Worm (Caenorhabditis elegans): Measurements from ENCODE around the gene wdr-5.3.

DNA sequence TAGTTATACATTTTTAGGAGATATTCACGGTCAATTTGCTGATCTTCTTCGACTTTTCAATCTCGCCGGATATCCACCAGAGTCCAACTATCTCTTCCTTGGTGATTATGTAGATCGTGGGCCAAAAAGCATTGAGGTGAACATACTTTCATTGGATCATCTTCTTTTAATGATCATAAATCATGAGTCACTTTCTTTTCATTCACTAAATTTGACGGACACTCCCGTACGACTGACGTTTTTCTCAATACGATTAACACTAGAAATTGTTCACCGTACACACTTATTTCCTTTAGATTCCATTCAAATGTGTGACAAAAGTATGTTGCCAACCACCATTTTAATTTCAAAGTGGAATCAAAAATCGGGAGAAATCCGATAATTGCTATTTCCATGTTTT, 34.0 kb upstream of the wdr-5.3 start:
- TF ChIP-seq flt-1 (GFP tag; IDR thresholded peaks at IDR 0.05): no peak
- TF ChIP-seq ref-1 (GFP tag; conservative IDR thresholded peaks at IDR 0.05): no peak
- TF ChIP-seq tab-1 (GFP tag; IDR thresholded peaks at IDR 0.05): no peak
- TF ChIP-seq cog-1 (tag; optimal IDR thresholded peaks at IDR 0.05): no peak
- no peak for TF ChIP-seq T22C8.4 (GFP tag; IDR thresholded peaks at IDR 0.05)
- no peak for TF ChIP-seq klf-2 (GFP tag; conservative IDR thresholded peaks at IDR 0.05)
